Worm (Caenorhabditis elegans): ENCODE measurements around the gene clec-264.

ce11 chrV:20866406-20866805 is 15.9 kb upstream of the clec-264 start:
- TF ChIP-seq cog-1 (tag; optimal IDR thresholded peaks at IDR 0.05) (no peak), tab-1 (GFP tag; IDR thresholded peaks at IDR 0.05) (no peak)
